Fruit fly (Drosophila melanogaster): Measurements from ENCODE around the gene Herc4.

- TF ChIP-seq fd96Ca (GFP tag; IDR thresholded peaks at IDR 0.05) (no peak), CG10348 (GFP tag; IDR thresholded peaks at IDR 0.05) (no peak)
Observed at dm6 chr3L:1265423-1266002, 48.0 kb upstream of the Herc4 start.
